Worm (Caenorhabditis elegans) whole organism, young adult: ENCODE results near the gene C35D10.10.

Experiments
- B0336.3 ChIP-seq: fragments of 200-800 bp; sonication (Bioruptor generic); IDR thresholded peaks from 2 replicates; pipeline ENCODE4 v1.3.6; 2022; ENCODE audit warnings: missing genetic modification characterization, missing compliant biosample characterization
- C17E4.6 ChIP-seq: fragments of 200-800 bp; sonication (Bioruptor generic); IDR thresholded peaks from 2 replicates; pipeline ENCODE4 v1.3.6; 2022; ENCODE audit warnings: missing genetic modification reagents, missing genetic modification characterization, missing compliant biosample characterization
- F10E7.11 ChIP-seq: sonication (generic microtip); optimal IDR thresholded peaks from 2 replicates; lab custom pipeline; 2017; ENCODE audit warnings: mild to moderate bottlenecking, missing genetic modification characterization, moderate library complexity, missing compliant biosample characterization
- F22D6.2 ChIP-seq: sonication (generic microtip); optimal IDR thresholded peaks from 2 replicates; lab custom pipeline; 2016; ENCODE audit warnings: mild to moderate bottlenecking, missing genetic modification characterization, missing compliant biosample characterization
- F39B2.1 ChIP-seq: fragments of 200-800 bp; sonication (Bioruptor generic); IDR thresholded peaks from 2 replicates; pipeline ENCODE4 v1.3.6; 2022; ENCODE audit warnings: missing genetic modification reagents, missing genetic modification characterization, missing compliant biosample characterization
- F49E8.2 ChIP-seq: sonication (generic microtip); optimal IDR thresholded peaks from 3 replicates; lab custom pipeline; 2017; ENCODE audit warnings: missing genetic modification characterization, mild to moderate bottlenecking, missing compliant biosample characterization, antibody characterized with exemption, moderate library complexity; ENCODE audit not compliant: insufficient read depth
- F57A8.1 ChIP-seq: fragments of 200-800 bp; sonication (Bioruptor generic); optimal IDR thresholded peaks from 2 replicates; lab custom pipeline; 2018; ENCODE audit warnings: mild to moderate bottlenecking, missing genetic modification characterization, moderate library complexity, missing compliant biosample characterization
- K12H6.12 ChIP-seq: fragments of 200-800 bp; sonication (Bioruptor generic); optimal IDR thresholded peaks from 2 replicates; lab custom pipeline; 2018; ENCODE audit warnings: mild to moderate bottlenecking, missing genetic modification characterization, missing compliant biosample characterization
- Y53F4B.3 ChIP-seq: fragments of 200-800 bp; sonication (Bioruptor generic); IDR thresholded peaks from 2 replicates; pipeline ENCODE4 v1.3.6; 2022; ENCODE audit warnings: missing genetic modification reagents, missing genetic modification characterization, missing compliant biosample characterization
- Y67H2A.10 ChIP-seq: fragments of 200-800 bp; sonication (Bioruptor generic); conservative IDR thresholded peaks from 2 replicates; pipeline ENCODE4 v1.3.6; 2022; ENCODE audit warnings: missing genetic modification reagents, missing genetic modification characterization, missing compliant biosample characterization
- Y95B8A.8 ChIP-seq: fragments of 200-800 bp; sonication (Bioruptor generic); IDR thresholded peaks from 2 replicates; pipeline ENCODE4 v1.3.6; 2022; ENCODE audit warnings: missing genetic modification reagents, missing genetic modification characterization, missing compliant biosample characterization
- atf-7 ChIP-seq: sonication (generic microtip); optimal IDR thresholded peaks from 2 replicates; lab custom pipeline; 2017; ENCODE audit warnings: mild to moderate bottlenecking, missing genetic modification characterization, missing compliant biosample characterization
- attf-3 ChIP-seq: fragments of 200-800 bp; sonication (Bioruptor generic); conservative IDR thresholded peaks from 2 replicates; pipeline ENCODE4 v1.3.6; 2022; ENCODE audit warnings: missing genetic modification reagents, missing genetic modification characterization, missing compliant biosample characterization
- bed-1 ChIP-seq: fragments of 200-800 bp; sonication (Bioruptor generic); IDR thresholded peaks from 2 replicates; pipeline ENCODE4 v1.3.6; 2022; ENCODE audit warnings: missing genetic modification reagents, missing genetic modification characterization, missing compliant biosample characterization
- cebp-2 ChIP-seq: fragments of 200-800 bp; sonication (Bioruptor generic); IDR thresholded peaks from 2 replicates; pipeline ENCODE4 v1.3.6; 2022; ENCODE audit warnings: missing genetic modification characterization, missing compliant biosample characterization
- ceh-100 ChIP-seq: fragments of 200-800 bp; sonication (Bioruptor generic); IDR thresholded peaks from 2 replicates; pipeline ENCODE4 v1.3.6; 2022; ENCODE audit warnings: missing genetic modification reagents, missing genetic modification characterization, missing compliant biosample characterization
- ceh-40 ChIP-seq: fragments of 200-800 bp; sonication (Bioruptor generic); IDR thresholded peaks from 2 replicates; pipeline ENCODE4 v1.3.6; 2022; ENCODE audit warnings: missing genetic modification characterization, missing compliant biosample characterization
- ceh-79 ChIP-seq: sonication (generic microtip); optimal IDR thresholded peaks from 2 replicates; lab custom pipeline; 2017; ENCODE audit warnings: mild to moderate bottlenecking, missing genetic modification characterization, missing compliant biosample characterization
- dpff-1 ChIP-seq: sonication (generic microtip); optimal IDR thresholded peaks from 2 replicates; lab custom pipeline; 2017; ENCODE audit warnings: mild to moderate bottlenecking, missing genetic modification characterization, missing compliant biosample characterization
- egl-44 ChIP-seq: fragments of 200-800 bp; sonication (Bioruptor generic); IDR thresholded peaks from 2 replicates; pipeline ENCODE4 v1.3.6; 2022; ENCODE audit warnings: missing genetic modification reagents, missing genetic modification characterization, missing compliant biosample characterization
- egrh-3 ChIP-seq: fragments of 200-800 bp; sonication (Bioruptor generic); IDR thresholded peaks from 2 replicates; pipeline ENCODE4 v1.3.6; 2022; ENCODE audit warnings: missing genetic modification reagents, missing genetic modification characterization, missing compliant biosample characterization
- ekl-4 ChIP-seq: fragments of 200-800 bp; sonication (Bioruptor generic); IDR thresholded peaks from 2 replicates; pipeline ENCODE4 v1.3.6; 2022; ENCODE audit warnings: missing genetic modification reagents, missing genetic modification characterization, missing compliant biosample characterization
- hmg-20 ChIP-seq: fragments of 200-800 bp; sonication (Bioruptor generic); IDR thresholded peaks from 2 replicates; pipeline ENCODE4 v1.3.6; 2022; ENCODE audit warnings: missing genetic modification reagents, missing genetic modification characterization, missing compliant biosample characterization
- let-526 ChIP-seq: fragments of 200-800 bp; sonication (Bioruptor generic); IDR thresholded peaks from 2 replicates; pipeline ENCODE4 v1.3.6; 2022; ENCODE audit warnings: missing genetic modification reagents, missing genetic modification characterization, missing compliant biosample characterization
- lin-40 ChIP-seq: sonication (generic microtip); optimal IDR thresholded peaks from 2 replicates; lab custom pipeline; 2016; ENCODE audit warnings: missing genetic modification characterization, mild to moderate bottlenecking, missing compliant biosample characterization, missing genotype, missing genetic modification reagents
- lir-1 ChIP-seq: fragments of 200-800 bp; sonication (Bioruptor generic); conservative IDR thresholded peaks from 2 replicates; pipeline ENCODE4 v1.3.6; 2022; ENCODE audit warnings: missing genetic modification reagents, missing genetic modification characterization, missing compliant biosample characterization
- mcd-1 ChIP-seq: fragments of 200-800 bp; sonication (Bioruptor generic); IDR thresholded peaks from 2 replicates; pipeline ENCODE4 v1.3.6; 2022; ENCODE audit warnings: missing genetic modification reagents, missing genetic modification characterization, missing compliant biosample characterization
- nfya-1 ChIP-seq: sonication (generic microtip); optimal IDR thresholded peaks from 2 replicates; lab custom pipeline; 2017; ENCODE audit warnings: antibody characterized with exemption, missing compliant biosample characterization, missing genetic modification characterization, borderline replicate concordance; ENCODE audit not compliant: insufficient read depth
- sea-2 ChIP-seq: fragments of 200-800 bp; sonication (Bioruptor generic); IDR thresholded peaks from 2 replicates; pipeline ENCODE4 v1.3.6; 2022; ENCODE audit warnings: missing genetic modification characterization, missing compliant biosample characterization
- tlf-1 ChIP-seq: fragments of 200-800 bp; sonication (Bioruptor generic); optimal IDR thresholded peaks from 2 replicates; lab custom pipeline; 2018; ENCODE audit warnings: mild to moderate bottlenecking, missing genetic modification characterization, missing compliant biosample characterization
- unc-130 ChIP-seq: sonication (generic microtip); optimal IDR thresholded peaks from 2 replicates; lab custom pipeline; 2016; ENCODE audit warnings: missing genetic modification reagents, missing genetic modification characterization, missing compliant biosample characterization
- xnd-1 ChIP-seq: sonication (generic microtip); optimal IDR thresholded peaks from 2 replicates; lab custom pipeline; 2016; ENCODE audit warnings: missing genotype, missing genetic modification reagents, missing genetic modification characterization, missing compliant biosample characterization
- zim-3 ChIP-seq: sonication (generic microtip); optimal IDR thresholded peaks from 2 replicates; lab custom pipeline; 2017; ENCODE audit warnings: mild to moderate bottlenecking, missing genetic modification characterization, moderate library complexity, missing compliant biosample characterization
- ztf-22 ChIP-seq: fragments of 200-800 bp; sonication (Bioruptor generic); optimal IDR thresholded peaks from 2 replicates; lab custom pipeline; 2018; ENCODE audit warnings: mild to moderate bottlenecking, missing genetic modification characterization, moderate library complexity, missing compliant biosample characterization
- ztf-28 ChIP-seq: fragments of 200-800 bp; sonication (Bioruptor generic); IDR thresholded peaks from 2 replicates; pipeline ENCODE4 v1.3.6; 2022; ENCODE audit warnings: missing genetic modification reagents, missing genetic modification characterization, missing compliant biosample characterization

C35D10.10 gene

DNA sequence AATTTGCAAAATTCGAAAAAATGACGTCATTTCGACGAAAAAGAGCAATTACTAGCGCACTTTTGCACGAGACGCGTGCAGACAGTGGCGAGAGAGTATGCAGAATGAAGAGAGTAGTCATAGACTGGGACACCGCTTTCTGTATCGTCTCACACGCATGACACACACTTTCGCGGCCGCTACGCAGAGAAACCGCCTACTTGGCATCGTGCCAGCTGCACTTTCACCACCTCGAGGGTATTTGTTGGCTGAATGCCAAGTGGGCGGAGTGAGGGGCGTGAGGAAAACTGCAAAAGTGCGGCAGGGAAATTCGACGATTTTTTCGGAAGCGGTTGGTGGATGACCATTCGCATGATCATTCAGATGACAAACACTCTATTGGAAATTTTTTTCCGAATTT is 38.1 kb upstream of the C35D10.10 start (continued):
- TF ChIP-seq ceh-100 (GFP tag; lab: Robert Waterston, UW) (peak; percentile 90), ceh-79 (tag; lab: Kevin White, UChicago) (peak; percentile 93), ekl-4 (GFP tag; lab: Robert Waterston, UW) (peak; percentile 98), Y53F4B.3 (GFP tag; lab: Robert Waterston, UW) (no peak), egl-44 (peak; percentile 98), C17E4.6 (GFP tag; lab: Robert Waterston, UW) (peak; percentile 87), hmg-20 (GFP tag; lab: Robert Waterston, UW) (peak; percentile 83; the same call in 1 of the 2 replicates), mcd-1 (peak; percentile 97), sea-2 (GFP tag; lab: Robert Waterston, UW) (peak; percentile 97), F22D6.2 (tag; lab: Kevin White, UChicago) (peak; percentile 93), zim-3 (tag; lab: Kevin White, UChicago) (peak; percentile 64), lin-40 (peak; percentile 99), Y67H2A.10 (GFP tag; lab: Robert Waterston, UW) (peak; percentile 89), tlf-1 (GFP tag; lab: Kevin White, UChicago) (peak; percentile 98), Y95B8A.8 (GFP tag; lab: Robert Waterston, UW) (peak; percentile 96), attf-3 (GFP tag; lab: Robert Waterston, UW) (peak; percentile 76), lir-1 (peak; percentile 96)

- TF ChIP-seq xnd-1 (tag; lab: Kevin White, UChicago) (no peak), F49E8.2 (no peak), attf-3 (GFP tag; lab: Robert Waterston, UW) (no peak), B0336.3 (GFP tag; lab: Robert Waterston, UW) (no peak), F39B2.1 (no peak), F10E7.11 (tag; lab: Kevin White, UChicago) (no peak), K12H6.12 (tag; lab: Kevin White, UChicago) (no peak), dpff-1 (no peak), cebp-2 (GFP tag; lab: Robert Waterston, UW) (no peak), ceh-40 (no peak), lir-1 (no peak), F57A8.1 (GFP tag; lab: Kevin White, UChicago) (no peak), ztf-28 (GFP tag; lab: Robert Waterston, UW) (no peak), zim-3 (tag; lab: Kevin White, UChicago) (no peak), ztf-22 (GFP tag; lab: Kevin White, UChicago) (no peak), Y53F4B.3 (GFP tag; lab: Robert Waterston, UW) (no peak), ekl-4 (GFP tag; lab: Robert Waterston, UW) (no peak)
Observed at ce11 chrIII:4899035-4899578, 37.5 kb upstream of the C35D10.10 start, which contains the start of gene nhl-2. Gene nhl-2, minus strand, starts transcription at chrIII:4899085.

DNA sequence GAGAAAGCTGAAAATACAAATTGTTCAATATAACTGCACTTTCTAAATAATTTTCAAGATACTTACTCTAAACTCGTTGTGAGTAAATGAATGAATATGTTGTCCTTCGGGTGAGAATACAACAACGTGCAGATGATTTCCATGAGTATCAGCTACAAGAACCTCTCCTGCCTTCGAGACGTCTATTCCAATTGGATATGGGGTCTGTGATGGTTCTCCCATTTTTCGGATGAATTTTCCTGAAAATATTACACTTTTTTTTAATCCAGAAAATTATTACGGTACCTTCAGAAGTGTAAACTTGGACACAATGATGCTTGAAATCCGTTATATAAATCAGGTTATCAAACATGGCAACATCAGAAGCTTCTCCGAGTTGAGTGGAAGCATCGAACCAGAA is 33.7 kb upstream of the C35D10.10 start:
- TF ChIP-seq ekl-4 (GFP tag; lab: Robert Waterston, UW), result no peak
- no peak for TF ChIP-seq let-526
- TF ChIP-seq lir-1, result no peak
- TF ChIP-seq dpff-1, result no peak
- no peak for TF ChIP-seq unc-130 (GFP tag; lab: Kevin White, UChicago)
- no peak for TF ChIP-seq nfya-1 (tag; lab: Kevin White, UChicago)
- no peak for TF ChIP-seq egrh-3 (GFP tag; lab: Robert Waterston, UW)
- no peak for TF ChIP-seq bed-1 (GFP tag; lab: Robert Waterston, UW)
- no peak for TF ChIP-seq sea-2 (GFP tag; lab: Robert Waterston, UW)
- TF ChIP-seq atf-7 (tag; lab: Kevin White, UChicago), result no peak
- no peak for TF ChIP-seq C17E4.6 (GFP tag; lab: Robert Waterston, UW)
